Worm (Caenorhabditis elegans) whole organism, young adult: ENCODE results near the gene srh-215.

Experiments
- B0035.1 ChIP-seq: sonication (generic microtip); optimal IDR thresholded peaks from 2 replicates; lab custom pipeline; 2016; ENCODE audit warnings: missing genetic modification characterization, mild to moderate bottlenecking, missing compliant biosample characterization, missing genotype, missing genetic modification reagents
- F33H1.4 ChIP-seq: fragments of 200-800 bp; sonication (Bioruptor generic); IDR thresholded peaks from 2 replicates; pipeline ENCODE4 v1.3.6; 2022; ENCODE audit warnings: missing genetic modification reagents, missing genetic modification characterization, missing compliant biosample characterization
- F55B11.4 ChIP-seq: sonication (generic microtip); optimal IDR thresholded peaks from 2 replicates; lab custom pipeline; 2016; ENCODE audit warnings: missing compliant biosample characterization, missing genetic modification characterization, borderline replicate concordance; ENCODE audit not compliant: insufficient read depth
- F57A8.1 ChIP-seq: fragments of 200-800 bp; sonication (Bioruptor generic); optimal IDR thresholded peaks from 2 replicates; lab custom pipeline; 2018; ENCODE audit warnings: mild to moderate bottlenecking, missing genetic modification characterization, moderate library complexity, missing compliant biosample characterization
- K12H6.12 ChIP-seq: fragments of 200-800 bp; sonication (Bioruptor generic); optimal IDR thresholded peaks from 2 replicates; lab custom pipeline; 2018; ENCODE audit warnings: mild to moderate bottlenecking, missing genetic modification characterization, missing compliant biosample characterization
- Y53F4B.3 ChIP-seq: fragments of 200-800 bp; sonication (Bioruptor generic); IDR thresholded peaks from 2 replicates; pipeline ENCODE4 v1.3.6; 2022; ENCODE audit warnings: missing genetic modification reagents, missing genetic modification characterization, missing compliant biosample characterization
- Y53G8AR.9 ChIP-seq: fragments of 200-800 bp; sonication (Bioruptor generic); conservative IDR thresholded peaks from 2 replicates; pipeline ENCODE4 v1.3.6; 2022; ENCODE audit warnings: missing genetic modification reagents, missing genetic modification characterization, missing compliant biosample characterization
- akir-1 ChIP-seq: fragments of 200-800 bp; sonication (Bioruptor generic); optimal IDR thresholded peaks from 2 replicates; lab custom pipeline; 2018; ENCODE audit warnings: mild to moderate bottlenecking, missing genetic modification characterization, moderate library complexity, missing compliant biosample characterization
- ama-1 ChIP-seq, 3 experiments: fragments of 150-350 bp in 1 of 3; sonication (generic microtip) in 2 of 3; optimal IDR thresholded peaks; 2 replicates each; lab custom pipeline; 2014 to 2018; ENCODE audit warnings: missing biosample characterization in 2 of 3, missing genetic modification characterization in 2 of 3, missing genetic modification reagents in 2 of 3
- aptf-3 ChIP-seq: fragments of 200-800 bp; sonication (Bioruptor generic); IDR thresholded peaks from 2 replicates; pipeline ENCODE4 v1.3.6; 2022; ENCODE audit warnings: missing genetic modification characterization, missing compliant biosample characterization
- bed-1 ChIP-seq: fragments of 200-800 bp; sonication (Bioruptor generic); IDR thresholded peaks from 2 replicates; pipeline ENCODE4 v1.3.6; 2022; ENCODE audit warnings: missing genetic modification reagents, missing genetic modification characterization, missing compliant biosample characterization
- ccch-3 ChIP-seq: fragments of 200-800 bp; sonication (Bioruptor generic); optimal IDR thresholded peaks from 2 replicates; lab custom pipeline; 2018; ENCODE audit warnings: mild to moderate bottlenecking, missing genetic modification characterization, missing compliant biosample characterization
- ceh-27 ChIP-seq: fragments of 200-800 bp; sonication (Bioruptor generic); optimal IDR thresholded peaks from 2 replicates; lab custom pipeline; 2018; ENCODE audit warnings: mild to moderate bottlenecking, missing genetic modification characterization, moderate library complexity, missing compliant biosample characterization
- chd-7 ChIP-seq: sonication (generic microtip); optimal IDR thresholded peaks from 2 replicates; lab custom pipeline; 2016; ENCODE audit warnings: mild to moderate bottlenecking, missing genetic modification characterization, moderate library complexity, missing compliant biosample characterization
- egl-44 ChIP-seq: fragments of 200-800 bp; sonication (Bioruptor generic); IDR thresholded peaks from 2 replicates; pipeline ENCODE4 v1.3.6; 2022; ENCODE audit warnings: missing genetic modification reagents, missing genetic modification characterization, missing compliant biosample characterization
- fkh-3 ChIP-seq: sonication (generic microtip); optimal IDR thresholded peaks from 2 replicates; lab custom pipeline; 2016; ENCODE audit warnings: mild to moderate bottlenecking, missing genetic modification characterization, missing compliant biosample characterization
- hmg-20 ChIP-seq: fragments of 200-800 bp; sonication (Bioruptor generic); IDR thresholded peaks from 2 replicates; pipeline ENCODE4 v1.3.6; 2022; ENCODE audit warnings: missing genetic modification reagents, missing genetic modification characterization, missing compliant biosample characterization
- hsf-1 ChIP-seq: fragments of 200-800 bp; sonication (Bioruptor generic); IDR thresholded peaks from 2 replicates; pipeline ENCODE4 v1.3.6; 2022; ENCODE audit warnings: missing genetic modification reagents, missing genetic modification characterization, missing compliant biosample characterization
- lag-1 ChIP-seq: fragments of 200-800 bp; sonication (Bioruptor generic); IDR thresholded peaks from 2 replicates; pipeline ENCODE4 v1.3.6; 2022; ENCODE audit warnings: missing genetic modification reagents, missing genetic modification characterization, missing compliant biosample characterization
- let-607 ChIP-seq, 2 experiments: fragments of 200-800 bp in 1 of 2; sonication (Bioruptor generic) in 1 of 2; sonication (generic microtip) in 1 of 2; optimal IDR thresholded peaks; 2 replicates each; lab custom pipeline; 2016 to 2018; ENCODE audit warnings: mild to moderate bottlenecking in 2 of 2, missing compliant biosample characterization in 2 of 2, missing genetic modification characterization in 2 of 2, moderate library complexity in 2 of 2, missing genotype in 1 of 2
- lin-26 ChIP-seq: fragments of 200-800 bp; sonication (Bioruptor generic); IDR thresholded peaks from 2 replicates; pipeline ENCODE4 v1.3.6; 2022; ENCODE audit warnings: missing genetic modification reagents, missing genetic modification characterization, missing compliant biosample characterization
- lin-35 ChIP-seq, 3 experiments: fragments of 150-350 bp in 2 of 3; sonication (generic microtip) in 1 of 3; optimal IDR thresholded peaks; 2 replicates each; lab custom pipeline; 2014 to 2018; ENCODE audit warnings: missing biosample characterization in 3 of 3, missing genetic modification characterization in 3 of 3, missing genetic modification reagents in 3 of 3
- lsy-27 ChIP-seq: sonication (generic microtip); optimal IDR thresholded peaks from 2 replicates; lab custom pipeline; 2017; ENCODE audit warnings: missing genetic modification characterization, mild to moderate bottlenecking, missing compliant biosample characterization, antibody characterized with exemption, missing genotype, borderline replicate concordance; ENCODE audit not compliant: insufficient read depth
- madf-3 ChIP-seq: fragments of 200-800 bp; sonication (Bioruptor generic); IDR thresholded peaks from 2 replicates; pipeline ENCODE4 v1.3.6; 2022; ENCODE audit warnings: missing genetic modification reagents, missing genetic modification characterization, missing compliant biosample characterization
- mxl-1 ChIP-seq: sonication (generic microtip); optimal IDR thresholded peaks from 2 replicates; lab custom pipeline; 2016; ENCODE audit warnings: missing genetic modification characterization, missing compliant biosample characterization
- nfya-1 ChIP-seq: sonication (generic microtip); optimal IDR thresholded peaks from 2 replicates; lab custom pipeline; 2017; ENCODE audit warnings: antibody characterized with exemption, missing compliant biosample characterization, missing genetic modification characterization, borderline replicate concordance; ENCODE audit not compliant: insufficient read depth
- nhr-90 ChIP-seq: sonication (generic microtip); optimal IDR thresholded peaks from 2 replicates; lab custom pipeline; 2016; ENCODE audit warnings: missing genotype, mild to moderate bottlenecking, missing genetic modification characterization, missing compliant biosample characterization
- pha-4 ChIP-seq: fragments of 150-350 bp; sonication (generic microtip); optimal IDR thresholded peaks from 2 replicates; lab custom pipeline; 2014; ENCODE audit warnings: missing biosample characterization, missing genetic modification reagents, missing genetic modification characterization
- rcor-1 ChIP-seq: fragments of 200-800 bp; sonication (Bioruptor generic); IDR thresholded peaks from 2 replicates; pipeline ENCODE4 v1.3.6; 2022; ENCODE audit warnings: missing genetic modification reagents, missing genetic modification characterization, missing compliant biosample characterization
- snpc-4 ChIP-seq, 5 experiments: fragments of 150-350 bp in 1 of 5; sonication (generic microtip) in 4 of 5; optimal IDR thresholded peaks; 2 replicates each; lab custom pipeline; 2014 to 2018; ENCODE audit warnings: missing genetic modification characterization in 5 of 5, missing biosample characterization in 3 of 5, antibody characterized with exemption in 2 of 5, mild to moderate bottlenecking in 2 of 5, missing compliant biosample characterization in 2 of 5, missing genotype in 2 of 5, moderate library complexity in 2 of 5, missing genetic modification reagents in 1 of 5
- tbx-9 ChIP-seq: sonication (generic microtip); optimal IDR thresholded peaks from 2 replicates; lab custom pipeline; 2016; ENCODE audit warnings: borderline replicate concordance, missing genetic modification characterization, inconsistent platforms, missing compliant biosample characterization
- unc-130 ChIP-seq: sonication (generic microtip); optimal IDR thresholded peaks from 2 replicates; lab custom pipeline; 2016; ENCODE audit warnings: missing genetic modification reagents, missing genetic modification characterization, missing compliant biosample characterization
- ztf-22 ChIP-seq: fragments of 200-800 bp; sonication (Bioruptor generic); optimal IDR thresholded peaks from 2 replicates; lab custom pipeline; 2018; ENCODE audit warnings: mild to moderate bottlenecking, missing genetic modification characterization, moderate library complexity, missing compliant biosample characterization
- ztf-25 ChIP-seq: fragments of 200-800 bp; sonication (Bioruptor generic); IDR thresholded peaks from 2 replicates; pipeline ENCODE4 v1.3.6; 2022; ENCODE audit warnings: missing genetic modification reagents, missing genetic modification characterization, missing compliant biosample characterization
- ztf-3 ChIP-seq: fragments of 200-800 bp; sonication (Bioruptor generic); optimal IDR thresholded peaks from 2 replicates; lab custom pipeline; 2018; ENCODE audit warnings: mild to moderate bottlenecking, missing genetic modification characterization, missing compliant biosample characterization
- ztf-6 ChIP-seq: fragments of 200-800 bp; sonication (Bioruptor generic); IDR thresholded peaks from 2 replicates; pipeline ENCODE4 v1.3.6; 2022; ENCODE audit warnings: missing genetic modification reagents, missing genetic modification characterization, missing compliant biosample characterization

The srh-215 gene

DNA sequence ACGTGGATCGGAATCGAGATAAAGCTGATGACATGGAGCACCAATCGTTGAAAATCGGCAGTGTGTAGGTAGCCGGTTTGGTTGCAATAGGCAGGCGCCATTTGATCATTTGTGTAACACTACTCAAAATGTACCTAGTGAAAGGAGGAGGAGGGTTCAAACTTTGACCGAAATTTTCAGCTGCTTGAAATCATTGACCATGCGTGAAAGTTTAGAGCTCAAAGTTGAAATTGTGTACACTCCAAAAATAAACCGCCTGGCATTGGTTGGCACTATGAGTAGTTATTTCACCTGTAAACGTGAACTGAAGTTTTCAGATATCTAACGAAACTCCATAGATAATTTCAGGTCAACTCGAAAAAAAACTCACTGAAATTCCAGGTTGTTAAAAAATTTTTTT, at the start of gene srh-215:
Gene srh-215, minus strand, starts transcription at position 101 of the 400 bp plus-strand sequence.
- TF ChIP-seq tbx-9 (tag; lab: Kevin White, UChicago) (no peak), nfya-1 (no peak), mxl-1 (no peak), ztf-3 (GFP tag; lab: Kevin White, UChicago) (no peak), F57A8.1 (GFP tag; lab: Kevin White, UChicago) (no peak), bed-1 (GFP tag; lab: Robert Waterston, UW) (no peak), madf-3 (GFP tag; lab: Robert Waterston, UW) (no peak), chd-7 (tag; lab: Kevin White, UChicago) (no peak), Y53G8AR.9 (no peak), aptf-3 (GFP tag; lab: Robert Waterston, UW) (no peak), ccch-3 (GFP tag; lab: Kevin White, UChicago) (no peak), lag-1 (GFP tag; lab: Robert Waterston, UW) (no peak), snpc-4 (GFP tag; optimal IDR thresholded peaks at IDR 0.05; lab: Kevin White, UChicago) (no peak), snpc-4 (tag; optimal IDR thresholded peaks at IDR 0.05; lab: Kevin White, UChicago) (no peak), K12H6.12 (tag; lab: Kevin White, UChicago) (no peak), lin-26 (no peak), fkh-3 (tag; lab: Kevin White, UChicago) (no peak), hmg-20 (GFP tag; lab: Robert Waterston, UW) (no peak), Y53F4B.3 (GFP tag; lab: Robert Waterston, UW) (no peak), B0035.1 (tag; lab: Kevin White, UChicago) (no peak), lin-35 (GFP tag; optimal IDR thresholded peaks at IDR 0.05; lab: Kevin White, UChicago) (no peak)
- TF ChIP-seq, all 124 proteins: peak for 0

DNA sequence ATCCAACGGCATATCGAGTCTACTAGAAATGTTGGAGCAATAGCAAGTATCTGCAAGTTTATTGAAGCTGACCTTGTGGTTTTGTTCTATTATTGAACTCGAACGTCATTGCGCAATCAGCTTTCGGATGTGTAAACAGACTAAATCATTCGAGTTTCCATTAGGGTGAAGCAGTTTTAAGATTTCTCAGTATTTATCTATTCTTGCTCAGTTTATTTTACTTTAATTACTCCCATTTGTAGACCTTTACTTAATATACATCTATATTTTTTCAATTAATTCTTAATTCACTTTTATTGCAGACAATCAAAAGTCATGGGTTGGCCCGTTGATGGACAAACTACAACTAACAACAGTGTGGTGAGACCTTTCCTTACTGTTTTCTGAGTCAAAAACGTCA, 48.9 kb upstream of the srh-215 start, which contains the start of gene F09C6.14:
Gene F09C6.14, plus strand, starts transcription at position 301 of the 400 bp plus-strand sequence.
- TF ChIP-seq egl-44 (GFP tag; lab: Robert Waterston, UW) (no peak), F55B11.4 (tag; lab: Kevin White, UChicago) (no peak)

DNA sequence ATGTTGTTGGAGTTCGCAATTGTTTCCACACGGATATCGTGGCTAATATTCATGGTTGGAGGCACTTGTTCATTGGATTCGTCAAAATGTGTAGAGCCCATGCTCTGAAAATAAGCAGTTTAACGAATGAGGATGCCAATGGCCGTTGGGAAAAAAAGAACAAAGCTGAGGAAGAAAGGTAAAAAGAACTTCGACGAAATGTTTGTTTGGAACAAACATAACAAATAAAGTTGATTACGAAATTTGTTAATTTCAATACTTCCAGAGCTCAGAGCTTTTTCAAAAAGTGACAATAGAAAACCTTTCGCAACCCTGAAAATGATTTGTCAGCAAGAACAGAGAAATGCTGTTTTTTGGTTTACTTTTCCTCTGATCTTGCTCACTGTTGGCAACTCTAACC, 48.2 kb upstream of the srh-215 start, which contains the start of gene F09C6.3:
Gene F09C6.3, minus strand, starts transcription at position 101 of the 400 bp plus-strand sequence.
- TF ChIP-seq ztf-6 (no peak), ztf-25 (GFP tag; lab: Robert Waterston, UW) (no peak), let-607 (tag; optimal IDR thresholded peaks at IDR 0.05; lab: Kevin White, UChicago) (no peak), lsy-27 (no peak), unc-130 (GFP tag; lab: Kevin White, UChicago) (no peak), pha-4 (tag; lab: Kevin White, UChicago) (no peak), hsf-1 (GFP tag; lab: Robert Waterston, UW) (no peak), F33H1.4 (no peak), bed-1 (GFP tag; lab: Robert Waterston, UW) (no peak), ztf-3 (GFP tag; lab: Kevin White, UChicago) (no peak), ceh-27 (GFP tag; lab: Kevin White, UChicago) (no peak), akir-1 (GFP tag; lab: Kevin White, UChicago) (no peak), fkh-3 (tag; lab: Kevin White, UChicago) (no peak), rcor-1 (no peak), ama-1 (optimal IDR thresholded peaks at IDR 0.05; lab: Kevin White, UChicago) (no peak), ama-1 (GFP tag; optimal IDR thresholded peaks at IDR 0.05; lab: Kevin White, UChicago) (no peak), K12H6.12 (tag; lab: Kevin White, UChicago) (no peak), nhr-90 (tag; lab: Kevin White, UChicago) (no peak), ztf-22 (no peak)
